Fruit fly (Drosophila melanogaster) whole organism, adult: ENCODE results near the gene Bap111.
A peak's percentile ranks its signal among the peaks of the same experiment; 100 is the strongest.

Experiments used
- CG11617 ChIP-seq: fragments of 200-800 bp; sonication (Bioruptor generic); optimal IDR thresholded peaks from 2 replicates; lab custom pipeline; 2017; ENCODE audit warnings: mild to moderate bottlenecking, missing biosample characterization, missing genetic modification reagents, missing genetic modification characterization
- CG12768 ChIP-seq: fragments of 200-800 bp; sonication (Bioruptor generic); optimal IDR thresholded peaks from 2 replicates; lab custom pipeline; 2017; ENCODE audit warnings: missing biosample characterization, missing genetic modification characterization, mild to moderate bottlenecking, moderate library complexity, missing genetic modification reagents
- CG14711 ChIP-seq: fragments of 200-800 bp; sonication (Bioruptor generic); optimal IDR thresholded peaks from 2 replicates; lab custom pipeline; 2018; ENCODE audit warnings: missing biosample characterization, mild to moderate bottlenecking, missing genetic modification characterization, moderate library complexity
- CG1620 ChIP-seq: fragments of 200-800 bp; sonication (Bioruptor generic); optimal IDR thresholded peaks from 2 replicates; lab custom pipeline; 2016; ENCODE audit warnings: missing biosample characterization, missing genetic modification characterization
- CG33017 ChIP-seq: fragments of 200-800 bp; sonication (Bioruptor generic); optimal IDR thresholded peaks from 2 replicates; lab custom pipeline; 2018; ENCODE audit warnings: missing biosample characterization, mild to moderate bottlenecking, missing genetic modification characterization, moderate library complexity
- CG5204 ChIP-seq: fragments of 200-800 bp; sonication (Bioruptor generic); optimal IDR thresholded peaks from 2 replicates; lab custom pipeline; 2016; ENCODE audit warnings: missing biosample characterization, missing genetic modification characterization
- CG7045 ChIP-seq: fragments of 200-800 bp; sonication (Bioruptor generic); optimal IDR thresholded peaks from 2 replicates; lab custom pipeline; 2017; ENCODE audit warnings: missing biosample characterization, mild to moderate bottlenecking, missing genetic modification characterization
- CG7101 ChIP-seq: fragments of 200-800 bp; sonication (Bioruptor generic); optimal IDR thresholded peaks from 2 replicates; lab custom pipeline; 2018; ENCODE audit warnings: missing biosample characterization, mild to moderate bottlenecking, missing genetic modification characterization, moderate library complexity
- Clk ChIP-seq: fragments of 200-800 bp; sonication (Bioruptor generic); optimal IDR thresholded peaks from 2 replicates; lab custom pipeline; 2017; ENCODE audit warnings: missing biosample characterization, missing genetic modification characterization
- Crg-1 ChIP-seq: fragments of 200-800 bp; sonication (Bioruptor generic); optimal IDR thresholded peaks from 2 replicates; lab custom pipeline; 2016; ENCODE audit warnings: missing biosample characterization, missing genetic modification characterization
- Hr96 ChIP-seq: fragments of 200-800 bp; sonication (Bioruptor generic); optimal IDR thresholded peaks from 2 replicates; lab custom pipeline; 2016; ENCODE audit warnings: missing biosample characterization, missing genetic modification characterization
- Mnt ChIP-seq: fragments of 200-800 bp; sonication (Bioruptor generic); optimal IDR thresholded peaks from 2 replicates; lab custom pipeline; 2016; ENCODE audit warnings: missing biosample characterization, mild to moderate bottlenecking, missing genetic modification characterization
- bab1 ChIP-seq: fragments of 200-800 bp; sonication (Bioruptor generic); optimal IDR thresholded peaks from 3 replicates; lab custom pipeline; 2019; ENCODE audit warnings: missing biosample characterization, mild to moderate bottlenecking, missing genetic modification characterization, moderate library complexity
- cic ChIP-seq: fragments of 200-800 bp; sonication (Bioruptor generic); optimal IDR thresholded peaks from 2 replicates; lab custom pipeline; 2017; ENCODE audit warnings: missing biosample characterization, mild to moderate bottlenecking, missing genetic modification characterization, moderate library complexity
- cnc ChIP-seq, 2 experiments: fragments of >200 bp; optimal IDR thresholded peaks; 2 replicates each; lab custom pipeline; 2017
- kay ChIP-seq: fragments of 200-800 bp; sonication (Bioruptor generic); peaks from one replicate; lab custom pipeline; 2016; ENCODE audit warnings: missing biosample characterization, missing genetic modification characterization, borderline replicate concordance
- ovo ChIP-seq: fragments of 200-800 bp; sonication (Bioruptor generic); optimal IDR thresholded peaks from 2 replicates; lab custom pipeline; 2016; ENCODE audit warnings: missing biosample characterization, missing genetic modification characterization
- pad ChIP-seq: fragments of 200-800 bp; sonication (Bioruptor generic); optimal IDR thresholded peaks from 3 replicates; lab custom pipeline; 2017; ENCODE audit warnings: missing biosample characterization, missing genetic modification characterization, mild to moderate bottlenecking, moderate library complexity, missing genetic modification reagents
- tj ChIP-seq: fragments of 200-800 bp; sonication (Bioruptor generic); optimal IDR thresholded peaks from 3 replicates; lab custom pipeline; 2017; ENCODE audit warnings: missing biosample characterization, mild to moderate bottlenecking, missing genetic modification characterization, moderate library complexity
- toe ChIP-seq: fragments of 200-800 bp; sonication (Bioruptor generic); optimal IDR thresholded peaks from 2 replicates; lab custom pipeline; 2016; ENCODE audit warnings: missing biosample characterization, missing genetic modification characterization

Bap111 gene

dm6 chrX:9108387-9108786 is 40.7 kb upstream of the Bap111 start, which contains the start of gene AP-1gamma:
Gene AP-1gamma, plus strand, starts transcription at chrX:9108691.
- TF ChIP-seq CG7045 (GFP tag; lab: Kevin White, UChicago) (no peak), toe (no peak), bab1 (no peak), cic (GFP tag; lab: Kevin White, UChicago) (peak; percentile 90)

- TF ChIP-seq tj (GFP tag; lab: Kevin White, UChicago) = peak; percentile 16
- no peak for TF ChIP-seq CG7101 (tag; lab: Kevin White, UChicago)
- peak; percentile 9 for TF ChIP-seq CG7045 (GFP tag; lab: Kevin White, UChicago)
- TF ChIP-seq CG14711 (tag; lab: Kevin White, UChicago) = peak; percentile 27
- TF ChIP-seq CG33017 (tag; lab: Kevin White, UChicago) = no peak
- peak; percentile 21 for TF ChIP-seq Crg-1 (GFP tag; lab: Kevin White, UChicago)
- TF ChIP-seq kay (GFP tag; lab: Kevin White, UChicago) = no peak
- peak; percentile 24 for TF ChIP-seq pad (GFP tag; lab: Kevin White, UChicago)
- no peak for TF ChIP-seq Hr96 (GFP tag; lab: Kevin White, UChicago)
- peak; percentile 1 for TF ChIP-seq CG11617 (GFP tag; lab: Kevin White, UChicago)
- TF ChIP-seq CG12768 (GFP tag; lab: Kevin White, UChicago) = no peak
- TF ChIP-seq cnc (optimal IDR thresholded peaks at IDR 0.05; lab: Kevin White, UChicago) = no peak
- no peak for TF ChIP-seq cic (GFP tag; lab: Kevin White, UChicago)
- TF ChIP-seq ovo (GFP tag; lab: Kevin White, UChicago) = peak; percentile 59
- no peak for TF ChIP-seq Clk
- TF ChIP-seq Mnt (GFP tag; lab: Kevin White, UChicago) = peak; percentile 33
- peak; percentile 44 for TF ChIP-seq CG1620 (GFP tag; lab: Kevin White, UChicago)
- no peak for TF ChIP-seq toe
- TF ChIP-seq bab1 = no peak
- no peak for TF ChIP-seq CG5204 (GFP tag; lab: Kevin White, UChicago)
These were observed 39.9 kb upstream of the Bap111 start for dm6 chrX:9109072-9109844.

dm6 chrX:9110155-9110909 is 38.8 kb upstream of the Bap111 start:
- TF ChIP-seq Mnt (GFP tag; lab: Kevin White, UChicago) = no peak
- no peak for TF ChIP-seq CG14711 (tag; lab: Kevin White, UChicago)
- TF ChIP-seq ovo (GFP tag; lab: Kevin White, UChicago) = peak; percentile 72
- TF ChIP-seq Crg-1 (GFP tag; lab: Kevin White, UChicago) = no peak
- no peak for TF ChIP-seq CG5204 (GFP tag; lab: Kevin White, UChicago)
- TF ChIP-seq CG7101 (tag; lab: Kevin White, UChicago) = no peak
- no peak for TF ChIP-seq pad (GFP tag; lab: Kevin White, UChicago)
- peak; percentile 81 for TF ChIP-seq tj (GFP tag; lab: Kevin White, UChicago)
- TF ChIP-seq Clk = no peak
- no peak for TF ChIP-seq cic (GFP tag; lab: Kevin White, UChicago)
- no peak for TF ChIP-seq CG12768 (GFP tag; lab: Kevin White, UChicago)
- TF ChIP-seq Hr96 (GFP tag; lab: Kevin White, UChicago) = no peak
- no peak for TF ChIP-seq CG7045 (GFP tag; lab: Kevin White, UChicago)
- no peak for TF ChIP-seq cnc (optimal IDR thresholded peaks at IDR 0.05; lab: Kevin White, UChicago)
- TF ChIP-seq bab1 = no peak
- no peak for TF ChIP-seq kay (GFP tag; lab: Kevin White, UChicago)

dm6 chrX:9117831-9118230 is 31.3 kb upstream of the Bap111 start:
- TF ChIP-seq CG7045 (GFP tag; lab: Kevin White, UChicago) = no peak
- no peak for TF ChIP-seq CG7101 (tag; lab: Kevin White, UChicago)
- TF ChIP-seq toe = no peak
- no peak for TF ChIP-seq CG12768 (GFP tag; lab: Kevin White, UChicago)
- TF ChIP-seq pad (GFP tag; lab: Kevin White, UChicago) = no peak
- no peak for TF ChIP-seq Clk
- no peak for TF ChIP-seq CG11617 (GFP tag; lab: Kevin White, UChicago)
- no peak for TF ChIP-seq CG1620 (GFP tag; lab: Kevin White, UChicago)
- no peak for TF ChIP-seq bab1
- TF ChIP-seq CG5204 (GFP tag; lab: Kevin White, UChicago) = no peak
- no peak for TF ChIP-seq Hr96 (GFP tag; lab: Kevin White, UChicago)
- TF ChIP-seq tj (GFP tag; lab: Kevin White, UChicago) = no peak
- TF ChIP-seq CG33017 (tag; lab: Kevin White, UChicago) = no peak
- TF ChIP-seq CG14711 (tag; lab: Kevin White, UChicago) = no peak
- TF ChIP-seq cnc (optimal IDR thresholded peaks at IDR 0.05; lab: Kevin White, UChicago) = no peak
- no peak for TF ChIP-seq ovo (GFP tag; lab: Kevin White, UChicago)
- no peak for TF ChIP-seq Mnt (GFP tag; lab: Kevin White, UChicago)

- TF ChIP-seq CG33017 (tag; lab: Kevin White, UChicago) (no peak), Hr96 (GFP tag; lab: Kevin White, UChicago) (no peak), Mnt (GFP tag; lab: Kevin White, UChicago) (no peak), bab1 (no peak), Clk (no peak), pad (GFP tag; lab: Kevin White, UChicago) (no peak), tj (GFP tag; lab: Kevin White, UChicago) (no peak), CG14711 (tag; lab: Kevin White, UChicago) (no peak), CG1620 (GFP tag; lab: Kevin White, UChicago) (no peak), kay (GFP tag; lab: Kevin White, UChicago) (no peak), CG12768 (GFP tag; lab: Kevin White, UChicago) (no peak), cic (GFP tag; lab: Kevin White, UChicago) (no peak), toe (no peak), CG5204 (GFP tag; lab: Kevin White, UChicago) (no peak), CG11617 (GFP tag; lab: Kevin White, UChicago) (no peak), ovo (GFP tag; lab: Kevin White, UChicago) (no peak), CG7045 (GFP tag; lab: Kevin White, UChicago) (no peak), Crg-1 (GFP tag; lab: Kevin White, UChicago) (no peak), CG7101 (tag; lab: Kevin White, UChicago) (no peak), cnc (optimal IDR thresholded peaks at IDR 0.05; lab: Kevin White, UChicago) (no peak)
These were observed 30.0 kb upstream of the Bap111 start for dm6 chrX:9118961-9119633.
